Worm (Caenorhabditis elegans) whole organism, young adult: Measurements from ENCODE around the gene srxa-10.
A peak's percentile ranks its signal among the peaks of the same experiment; 100 is the strongest.

Experiments used
- F22D6.2 ChIP-seq: sonication (generic microtip); optimal IDR thresholded peaks from 2 replicates; lab custom pipeline; 2016; ENCODE audit warnings: mild to moderate bottlenecking, missing genetic modification characterization, missing compliant biosample characterization
- F33H1.4 ChIP-seq: fragments of 200-800 bp; sonication (Bioruptor generic); IDR thresholded peaks from 2 replicates; pipeline ENCODE4 v1.3.6; 2022; ENCODE audit warnings: missing genetic modification reagents, missing genetic modification characterization, missing compliant biosample characterization
- F49E8.2 ChIP-seq: sonication (generic microtip); optimal IDR thresholded peaks from 3 replicates; lab custom pipeline; 2017; ENCODE audit warnings: missing genetic modification characterization, mild to moderate bottlenecking, missing compliant biosample characterization, antibody characterized with exemption, moderate library complexity; ENCODE audit not compliant: insufficient read depth
- ama-1 ChIP-seq, 3 experiments: fragments of 150-350 bp in 1 of 3; sonication (generic microtip) in 2 of 3; optimal IDR thresholded peaks; 2 replicates each; lab custom pipeline; 2014 to 2018; ENCODE audit warnings: missing biosample characterization in 2 of 3, missing genetic modification characterization in 2 of 3, missing genetic modification reagents in 2 of 3
- bed-2 ChIP-seq: fragments of 200-800 bp; sonication (Bioruptor generic); IDR thresholded peaks from 2 replicates; pipeline ENCODE4 v1.3.6; 2022; ENCODE audit warnings: missing genetic modification reagents, missing genetic modification characterization, missing compliant biosample characterization
- cebp-1 ChIP-seq, 2 experiments: fragments of 200-800 bp in 1 of 2; sonication (Bioruptor generic) in 1 of 2; sonication (generic microtip) in 1 of 2; IDR thresholded peaks in 1 of 2; optimal IDR thresholded peaks in 1 of 2; 2 replicates each; pipeline versions ENCODE4 v1.3.6 to Lab custom; 2017 to 2022; ENCODE audit warnings: missing compliant biosample characterization in 2 of 2, missing genetic modification characterization in 2 of 2, mild to moderate bottlenecking in 1 of 2, missing genetic modification reagents in 1 of 2, moderate library complexity in 1 of 2
- chd-7 ChIP-seq: sonication (generic microtip); optimal IDR thresholded peaks from 2 replicates; lab custom pipeline; 2016; ENCODE audit warnings: mild to moderate bottlenecking, missing genetic modification characterization, moderate library complexity, missing compliant biosample characterization
- egrh-3 ChIP-seq: fragments of 200-800 bp; sonication (Bioruptor generic); IDR thresholded peaks from 2 replicates; pipeline ENCODE4 v1.3.6; 2022; ENCODE audit warnings: missing genetic modification reagents, missing genetic modification characterization, missing compliant biosample characterization
- lin-26 ChIP-seq: fragments of 200-800 bp; sonication (Bioruptor generic); IDR thresholded peaks from 2 replicates; pipeline ENCODE4 v1.3.6; 2022; ENCODE audit warnings: missing genetic modification reagents, missing genetic modification characterization, missing compliant biosample characterization
- rcor-1 ChIP-seq: fragments of 200-800 bp; sonication (Bioruptor generic); IDR thresholded peaks from 2 replicates; pipeline ENCODE4 v1.3.6; 2022; ENCODE audit warnings: missing genetic modification reagents, missing genetic modification characterization, missing compliant biosample characterization
- rec-8 ChIP-seq, 2 experiments: sonication (generic microtip); optimal IDR thresholded peaks; 2 replicates each; lab custom pipeline; 2016; ENCODE audit warnings: mild to moderate bottlenecking in 2 of 2, missing genetic modification characterization in 2 of 2, missing genetic modification reagents in 2 of 2, missing genotype in 2 of 2, missing biosample characterization in 1 of 2, missing compliant biosample characterization in 1 of 2, moderate library complexity in 1 of 2
- sea-2 ChIP-seq: fragments of 200-800 bp; sonication (Bioruptor generic); IDR thresholded peaks from 2 replicates; pipeline ENCODE4 v1.3.6; 2022; ENCODE audit warnings: missing genetic modification characterization, missing compliant biosample characterization
- tbx-9 ChIP-seq: sonication (generic microtip); optimal IDR thresholded peaks from 2 replicates; lab custom pipeline; 2016; ENCODE audit warnings: borderline replicate concordance, missing genetic modification characterization, inconsistent platforms, missing compliant biosample characterization
- unc-62 ChIP-seq: fragments of 150-350 bp; optimal IDR thresholded peaks from 2 replicates; lab custom pipeline; 2014; ENCODE audit warnings: missing biosample characterization, missing genetic modification reagents, missing genetic modification characterization

- TF ChIP-seq unc-62 (GFP tag; lab: Kevin White, UChicago) = no peak
- TF ChIP-seq F49E8.2 (tag; lab: Kevin White, UChicago) = no peak
- TF ChIP-seq sea-2 (GFP tag; lab: Robert Waterston, UW) = no peak
- 0 out of 2 replicates have a peak, but pooled peaks have one; percentile 19 for TF ChIP-seq rcor-1 (GFP tag; lab: Robert Waterston, UW)
- TF ChIP-seq tbx-9 (tag; lab: Kevin White, UChicago) = no peak
- no peak for TF ChIP-seq rec-8 (tag; optimal IDR thresholded peaks at IDR 0.05; lab: Kevin White, UChicago)
- no peak for TF ChIP-seq bed-2 (GFP tag; lab: Robert Waterston, UW)
- no peak for TF ChIP-seq lin-26 (GFP tag; lab: Robert Waterston, UW)
- TF ChIP-seq chd-7 (tag; lab: Kevin White, UChicago) = no peak
- no peak for TF ChIP-seq cebp-1 (GFP tag; IDR thresholded peaks at IDR 0.05; lab: Robert Waterston, UW)
- TF ChIP-seq cebp-1 (tag; optimal IDR thresholded peaks at IDR 0.05; lab: Kevin White, UChicago) = no peak
- TF ChIP-seq F22D6.2 (tag; lab: Kevin White, UChicago) = no peak
- TF ChIP-seq ama-1 (optimal IDR thresholded peaks at IDR 0.05; lab: Kevin White, UChicago) = no peak
- no peak for TF ChIP-seq ama-1 (GFP tag; optimal IDR thresholded peaks at IDR 0.05; lab: Kevin White, UChicago)
- TF ChIP-seq egrh-3 (GFP tag; lab: Robert Waterston, UW) = no peak
- TF ChIP-seq F33H1.4 (GFP tag; lab: Robert Waterston, UW) = peak; percentile 86
Measured at ce11 chrIII:9793592-9794417, 2.5 kb downstream of the srxa-10 start, which contains the start of the genes R10E11.9 and mcm-6.
